Worm (Caenorhabditis elegans): Measurements from ENCODE around the gene H25K10.2.

DNA sequence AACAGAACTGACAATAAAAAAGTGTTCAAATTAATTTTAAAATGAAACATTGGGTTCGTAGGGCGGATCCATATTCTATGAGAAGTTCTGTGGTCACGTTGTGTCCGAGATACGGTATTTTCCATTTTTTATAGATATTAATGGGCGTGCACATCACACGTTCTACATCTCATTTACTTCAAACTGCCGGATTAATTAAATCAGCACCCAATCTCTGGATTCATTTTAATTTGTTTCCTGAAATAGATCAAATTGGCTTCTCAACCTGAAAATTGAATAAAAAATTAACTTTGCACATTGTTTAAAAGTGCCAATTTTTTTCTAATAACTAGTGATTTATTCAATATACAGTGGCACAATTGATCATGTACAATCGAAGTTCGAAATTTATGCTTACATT, 19.2 kb downstream of the H25K10.2 start:
- TF ChIP-seq dpl-1 (GFP tag; optimal IDR thresholded peaks at IDR 0.05) (no peak), snu-23 (GFP tag; optimal IDR thresholded peaks at IDR 0.05) (no peak), lin-39 (tag; optimal IDR thresholded peaks at IDR 0.05) (no peak), elt-2 (tag; optimal IDR thresholded peaks at IDR 0.05) (no peak), nhr-11 (tag; optimal IDR thresholded peaks at IDR 0.05) (no peak), dsc-1 (tag; optimal IDR thresholded peaks at IDR 0.05) (no peak), alr-1 (tag; optimal IDR thresholded peaks at IDR 0.05; ENCODE audit: borderline replicate concordance) (no peak)

Measured in whole organism, L1 larva.